Fruit fly (Drosophila melanogaster): ENCODE results near the gene Task7.

Gene Task7

DNA sequence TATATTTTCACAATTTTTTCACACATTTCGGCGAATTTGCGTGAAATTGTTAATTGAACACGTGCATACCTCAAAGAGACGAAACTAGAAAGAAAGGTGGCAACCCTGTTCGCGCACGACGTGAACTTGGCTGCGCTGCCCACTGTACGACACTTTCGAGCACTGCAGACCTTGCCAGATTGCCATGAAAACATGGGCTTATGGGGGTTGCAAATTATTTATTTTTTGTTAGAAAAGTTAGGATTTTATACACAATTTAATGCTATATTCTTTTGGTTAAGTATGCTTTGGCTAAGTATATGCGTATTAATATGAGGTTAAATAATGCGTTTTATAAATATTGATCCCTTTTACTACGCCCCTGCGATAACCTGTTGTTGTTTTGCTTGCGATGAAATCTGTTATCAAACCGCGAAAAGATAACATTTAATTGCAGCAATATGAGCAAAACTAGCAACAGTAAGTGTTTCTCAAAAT is 10.9 kb downstream of the Task7 start, which contains the start of the genes RpL34b and CG8132 (continued):
- peak; percentile 95 for TF ChIP-seq ttk (GFP tag; IDR thresholded peaks at IDR 0.05)
- TF ChIP-seq Elba2 (GFP tag; optimal IDR thresholded peaks at IDR 0.05): peak; percentile 88
- peak; percentile 87 for TF ChIP-seq psq (GFP tag; optimal IDR thresholded peaks at IDR 0.05)
- TF ChIP-seq phol (tag; optimal IDR thresholded peaks at IDR 0.05): peak; percentile 95
- TF ChIP-seq pzg (GFP tag; optimal IDR thresholded peaks at IDR 0.05): peak; percentile 97
- TF ChIP-seq CG9817 (tag; optimal IDR thresholded peaks at IDR 0.05): peak; percentile 98
- peak; percentile 56 for TF ChIP-seq Dref (GFP tag; IDR thresholded peaks at IDR 0.05)
- TF ChIP-seq luna (GFP tag; optimal IDR thresholded peaks at IDR 0.05): peak; percentile 94
- peak; percentile 79 for TF ChIP-seq CG6254 (GFP tag; optimal IDR thresholded peaks at IDR 0.05)
- TF ChIP-seq pfk (GFP tag; optimal IDR thresholded peaks at IDR 0.05): peak; percentile 83
- TF ChIP-seq gem (tag; optimal IDR thresholded peaks at IDR 0.05): peak; percentile 98
- TF ChIP-seq trh (GFP tag; optimal IDR thresholded peaks at IDR 0.05): peak; percentile 87
- TF ChIP-seq chm (GFP tag; IDR thresholded peaks at IDR 0.05): peak; percentile 94
- TF ChIP-seq dysf (GFP tag; IDR thresholded peaks at IDR 0.05): peak; percentile 95
- peak; percentile 96 for TF ChIP-seq tgo (GFP tag; IDR thresholded peaks at IDR 0.05)
- TF ChIP-seq CG9797 (GFP tag; optimal IDR thresholded peaks at IDR 0.05): peak; percentile 59
- no peak; the same call in 1 of the 2 replicates for TF ChIP-seq tna (GFP tag; IDR thresholded peaks at IDR 0.05; ENCODE audit: partially characterized antibody)
- TF ChIP-seq Dfd (GFP tag; optimal IDR thresholded peaks at IDR 0.05): no peak
- TF ChIP-seq zfh1 (GFP tag; IDR thresholded peaks at IDR 0.05): peak; percentile 97
- TF ChIP-seq D19A (tag; optimal IDR thresholded peaks at IDR 0.05): peak; percentile 85
- TF ChIP-seq gfzf (GFP tag; optimal IDR thresholded peaks at IDR 0.05): peak; percentile 45
- TF ChIP-seq CG18599 (GFP tag; optimal IDR thresholded peaks at IDR 0.05): peak; percentile 97
- peak; percentile 91 for TF ChIP-seq sens-2 (GFP tag; IDR thresholded peaks at IDR 0.05)
- TF ChIP-seq disco-r (GFP tag; optimal IDR thresholded peaks at IDR 0.05): peak; percentile 95
- peak; percentile 90 for TF ChIP-seq CG1529 (GFP tag; optimal IDR thresholded peaks at IDR 0.05)
- TF ChIP-seq her (GFP tag; optimal IDR thresholded peaks at IDR 0.05): peak; percentile 94
- TF ChIP-seq Doc3 (GFP tag; IDR thresholded peaks at IDR 0.05; ENCODE audit: partially characterized antibody): no peak
- TF ChIP-seq CG2678 (tag; optimal IDR thresholded peaks at IDR 0.05): peak; percentile 95
- peak; percentile 57 for TF ChIP-seq CG7745 (tag; optimal IDR thresholded peaks at IDR 0.05)
- TF ChIP-seq ham (GFP tag; IDR thresholded peaks at IDR 0.05): peak; percentile 94
- peak; percentile 97 for TF ChIP-seq CG13424 (tag; optimal IDR thresholded peaks at IDR 0.05)
- TF ChIP-seq CG8924 (tag; optimal IDR thresholded peaks at IDR 0.05): peak; percentile 95
- peak; percentile 98 for TF ChIP-seq lab (GFP tag; optimal IDR thresholded peaks at IDR 0.05)
- peak; percentile 94 for TF ChIP-seq Sox102F (GFP tag; optimal IDR thresholded peaks at IDR 0.05)
- peak; percentile 95 for TF ChIP-seq GATAe (GFP tag; conservative IDR thresholded peaks at IDR 0.05)
- TF ChIP-seq Drgx (GFP tag; IDR thresholded peaks at IDR 0.05): peak; percentile 90
- TF ChIP-seq ci (GFP tag; IDR thresholded peaks at IDR 0.05): peak; percentile 97
- peak; percentile 91 for TF ChIP-seq Nf-YC (tag; optimal IDR thresholded peaks at IDR 0.05)
- peak; percentile 96 for TF ChIP-seq Bteb2 (GFP tag; optimal IDR thresholded peaks at IDR 0.05)
- TF ChIP-seq shn (GFP tag; optimal IDR thresholded peaks at IDR 0.05): peak; percentile 97
- peak; percentile 88 for TF ChIP-seq CG11093 (GFP tag; IDR thresholded peaks at IDR 0.05)
- TF ChIP-seq MBD-R2 (GFP tag; IDR thresholded peaks at IDR 0.05): peak; percentile 97
- TF ChIP-seq Tbp (GFP tag; optimal IDR thresholded peaks at IDR 0.05): peak; percentile 33
- peak; percentile 96 for TF ChIP-seq ems (GFP tag; optimal IDR thresholded peaks at IDR 0.05)
- peak; percentile 79 for TF ChIP-seq Ravus (GFP tag; IDR thresholded peaks at IDR 0.05)
- TF ChIP-seq az2 (GFP tag; optimal IDR thresholded peaks at IDR 0.05): peak; percentile 94
- peak; percentile 91 for TF ChIP-seq CG11723 (GFP tag; optimal IDR thresholded peaks at IDR 0.05)
- peak; percentile 90 for TF ChIP-seq gce (GFP tag; IDR thresholded peaks at IDR 0.05)
- peak; percentile 91 for TF ChIP-seq danr (GFP tag; IDR thresholded peaks at IDR 0.05)
- TF ChIP-seq CG43689 (GFP tag; IDR thresholded peaks at IDR 0.05): peak; percentile 89
- peak; percentile 64; the same call in 1 of the 3 replicates for TF ChIP-seq z (GFP tag; IDR thresholded peaks at IDR 0.05)

Measured in whole organism, embryonic.